Worm (Caenorhabditis elegans) whole organism, early embryonic: Measurements from ENCODE around the gene srr-9.

Experiments used
- B0310.2 ChIP-seq: sonication (generic microtip); optimal IDR thresholded peaks from 2 replicates; lab custom pipeline; 2016; ENCODE audit warnings: mild to moderate bottlenecking, missing genetic modification characterization, missing compliant biosample characterization
- ama-1 ChIP-seq: fragments of 150-350 bp; optimal IDR thresholded peaks from 2 replicates; lab custom pipeline; 2014
- ceh-13 ChIP-seq: fragments of 200-800 bp; sonication (Bioruptor generic); optimal IDR thresholded peaks from 2 replicates; lab custom pipeline; 2018; ENCODE audit warnings: mild to moderate bottlenecking, missing genetic modification characterization, missing compliant biosample characterization

ce11 chrV:7689888-7690287 is 47.9 kb upstream of the srr-9 start, which contains the start of gene C12D5.9:
- no peak for TF ChIP-seq ama-1 (lab: Kevin White, UChicago)
- no peak for TF ChIP-seq ceh-13 (GFP tag; lab: Kevin White, UChicago)
- TF ChIP-seq B0310.2 = no peak
